Worm (Caenorhabditis elegans): ENCODE data around the gene srx-108.

Gene srx-108

ce11 chrII:3739647-3740046 is 34.2 kb downstream of the srx-108 start, which contains the start of gene F12E12.2:
F12E12.2 (plus strand) TSS chrII:3739947.
- TF ChIP-seq sox-4 (tag; optimal IDR thresholded peaks at IDR 0.05) (no peak), ets-4 (tag; optimal IDR thresholded peaks at IDR 0.05) (no peak), tbx-2 (tag; optimal IDR thresholded peaks at IDR 0.05) (no peak), eyg-1 (tag; optimal IDR thresholded peaks at IDR 0.05) (no peak), dve-1 (tag; optimal IDR thresholded peaks at IDR 0.05) (no peak), nfya-1 (tag; optimal IDR thresholded peaks at IDR 0.05) (no peak), pqm-1 (tag; optimal IDR thresholded peaks at IDR 0.05) (no peak), ref-2 (tag; optimal IDR thresholded peaks at IDR 0.05) (no peak), syd-9 (tag; optimal IDR thresholded peaks at IDR 0.05) (no peak)

ce11 chrII:3741584-3741983 is 36.2 kb downstream of the srx-108 start, which contains the start of gene F12E12.1:
F12E12.1 (plus strand) TSS chrII:3741884.
- TF ChIP-seq nhr-232 (tag; optimal IDR thresholded peaks at IDR 0.05) (no peak), pha-4 (tag; optimal IDR thresholded peaks at IDR 0.05) (no peak), fkh-10 (GFP tag; optimal IDR thresholded peaks at IDR 0.05) (no peak), pqm-1 (tag; optimal IDR thresholded peaks at IDR 0.05) (no peak), gmeb-2 (tag; optimal IDR thresholded peaks at IDR 0.05) (no peak), tbx-7 (tag; optimal IDR thresholded peaks at IDR 0.05) (no peak), C38D4.7 (GFP tag; optimal IDR thresholded peaks at IDR 0.05) (no peak)

DNA sequence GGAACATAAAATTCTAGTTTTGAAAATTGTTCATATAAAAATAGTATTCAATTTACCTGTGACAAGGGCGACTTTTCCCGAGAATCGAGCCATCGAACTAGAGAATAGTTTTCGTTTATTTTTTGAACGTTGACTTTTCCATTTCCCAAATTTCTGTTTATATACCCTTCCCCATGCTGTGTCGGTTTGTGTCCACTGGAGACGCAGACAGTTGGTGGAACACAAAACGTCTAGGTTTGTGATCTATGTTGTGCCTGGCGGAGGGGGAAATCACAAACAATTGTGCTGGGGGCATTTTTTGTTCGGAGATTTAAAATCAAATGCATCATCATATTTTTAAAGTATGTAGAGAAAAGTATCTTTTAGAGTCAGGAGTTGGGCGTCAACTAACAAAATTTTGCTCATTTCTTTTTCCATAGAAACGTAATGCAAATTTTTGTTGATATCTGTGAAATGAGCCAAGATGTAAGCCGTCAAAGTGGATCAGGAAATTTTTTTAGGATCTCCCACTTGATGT is 38.3 kb downstream of the srx-108 start, which contains the start of gene nta-1:
nta-1 (minus strand) TSS at position 131 of the 517 bp plus-strand sequence.
- no peak for TF ChIP-seq ceh-9 (tag; optimal IDR thresholded peaks at IDR 0.05)
- no peak for TF ChIP-seq lin-11 (tag; optimal IDR thresholded peaks at IDR 0.05)
- no peak for TF ChIP-seq pag-3 (tag; optimal IDR thresholded peaks at IDR 0.05; ENCODE audit: borderline replicate concordance)
- TF ChIP-seq nfya-1 (tag; optimal IDR thresholded peaks at IDR 0.05) = no peak
- no peak for TF ChIP-seq unc-86 (tag; optimal IDR thresholded peaks at IDR 0.05)
- TF ChIP-seq ceh-6 (GFP tag; optimal IDR thresholded peaks at IDR 0.05) = no peak
- no peak for TF ChIP-seq hlh-15 (tag; optimal IDR thresholded peaks at IDR 0.05)
- TF ChIP-seq dve-1 (tag; optimal IDR thresholded peaks at IDR 0.05) = no peak
- no peak for TF ChIP-seq ceh-24 (tag; optimal IDR thresholded peaks at IDR 0.05)
- TF ChIP-seq gmeb-2 (tag; optimal IDR thresholded peaks at IDR 0.05) = no peak
- no peak for TF ChIP-seq ceh-19 (GFP tag; optimal IDR thresholded peaks at IDR 0.05)
- no peak for TF ChIP-seq ets-4 (tag; optimal IDR thresholded peaks at IDR 0.05)
- TF ChIP-seq ceh-22 (tag; optimal IDR thresholded peaks at IDR 0.05) = no peak
- TF ChIP-seq K09A11.1 (tag; optimal IDR thresholded peaks at IDR 0.05; ENCODE audit: insufficient read depth) = no peak
- TF ChIP-seq che-1 (tag; optimal IDR thresholded peaks at IDR 0.05) = no peak
- TF ChIP-seq sox-2 (GFP tag; IDR thresholded peaks at IDR 0.05) = no peak
- TF ChIP-seq pqm-1 (tag; optimal IDR thresholded peaks at IDR 0.05) = no peak
- TF ChIP-seq nhr-232 (tag; optimal IDR thresholded peaks at IDR 0.05) = no peak
- no peak for TF ChIP-seq unc-42 (tag; optimal IDR thresholded peaks at IDR 0.05)
- TF ChIP-seq C08G9.2 (tag; optimal IDR thresholded peaks at IDR 0.05) = no peak

- TF ChIP-seq nhr-232 (tag; optimal IDR thresholded peaks at IDR 0.05) (no peak), rnt-1 (tag; optimal IDR thresholded peaks at IDR 0.05) (no peak), pha-4 (tag; optimal IDR thresholded peaks at IDR 0.05) (no peak), odd-2 (tag; optimal IDR thresholded peaks at IDR 0.05) (no peak), hlh-13 (GFP tag; optimal IDR thresholded peaks at IDR 0.05) (no peak), pag-3 (tag; optimal IDR thresholded peaks at IDR 0.05; ENCODE audit: borderline replicate concordance) (no peak), ceh-19 (GFP tag; optimal IDR thresholded peaks at IDR 0.05) (no peak), dve-1 (tag; optimal IDR thresholded peaks at IDR 0.05) (no peak), C38D4.7 (GFP tag; optimal IDR thresholded peaks at IDR 0.05) (no peak), ceh-48 (tag; optimal IDR thresholded peaks at IDR 0.05) (no peak)
Observed at ce11 chrII:3747405-3747804, 42.0 kb downstream of the srx-108 start, which contains the start of gene fbxb-92. fbxb-92 (minus strand) TSS chrII:3747505.

- TF ChIP-seq fkh-10 (GFP tag; optimal IDR thresholded peaks at IDR 0.05) (no peak), elt-2 (tag; optimal IDR thresholded peaks at IDR 0.05) (no peak), syd-9 (tag; optimal IDR thresholded peaks at IDR 0.05) (no peak), ama-1 (optimal IDR thresholded peaks at IDR 0.05) (no peak), odd-2 (tag; optimal IDR thresholded peaks at IDR 0.05) (no peak)
Observed at ce11 chrII:3748719-3749118, 43.3 kb downstream of the srx-108 start, which contains the start of gene fbxb-90. fbxb-90 (minus strand) TSS chrII:3748819.
